Fruit fly (Drosophila melanogaster): ENCODE results near the gene Gnpat.

DNA sequence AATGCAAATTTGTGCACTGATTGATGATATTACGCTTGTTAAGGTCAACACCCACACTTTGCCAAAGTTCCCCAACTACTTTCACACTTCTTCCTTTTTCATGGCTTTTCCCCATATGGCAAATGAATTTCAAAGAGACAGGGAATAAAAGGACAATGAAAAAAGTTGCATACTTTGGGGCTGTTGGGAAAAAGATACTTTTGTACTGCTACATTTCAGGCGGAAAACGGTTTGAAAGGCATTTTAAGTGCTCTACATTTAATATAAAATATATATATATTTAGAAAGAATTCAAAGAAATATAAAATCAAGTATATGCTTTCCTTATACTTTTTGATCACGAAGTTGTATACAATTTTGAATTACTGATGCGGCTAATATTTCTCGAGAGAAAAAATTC is 22.0 kb upstream of the Gnpat start:
- TF ChIP-seq Ets98B (GFP tag; IDR thresholded peaks at IDR 0.05) = no peak
- TF ChIP-seq CG12605 (GFP tag; IDR thresholded peaks at IDR 0.05) = no peak
- no peak for TF ChIP-seq CG32121 (GFP tag; IDR thresholded peaks at IDR 0.05)
- TF ChIP-seq CG10348 (GFP tag; IDR thresholded peaks at IDR 0.05) = no peak
- TF ChIP-seq CG8301 (tag; optimal IDR thresholded peaks at IDR 0.05) = no peak
- TF ChIP-seq CG4496 (GFP tag; IDR thresholded peaks at IDR 0.05) = no peak
- TF ChIP-seq CG9948 (tag; optimal IDR thresholded peaks at IDR 0.05) = no peak
